Worm (Caenorhabditis elegans) whole organism, L2 larva: ENCODE results near the gene dcaf-1.
"Not testable (repeated sequence)": the region's sequence is repeated elsewhere in the genome, so short reads cannot be mapped to it uniquely, and the experiment has no call there.

Source experiments
- C34F6.9 ChIP-seq: fragments of 150-350 bp; optimal IDR thresholded peaks from 2 replicates; lab custom pipeline; 2014; ENCODE audit warnings: missing biosample characterization, missing genetic modification characterization
- Y55F3AM.14 ChIP-seq: fragments of 200-800 bp; sonication (Bioruptor generic); optimal IDR thresholded peaks from 2 replicates; lab custom pipeline; 2018; ENCODE audit warnings: mild to moderate bottlenecking, missing genetic modification characterization, missing compliant biosample characterization
- ZK546.5 ChIP-seq: sonication (generic microtip); optimal IDR thresholded peaks from 2 replicates; lab custom pipeline; 2017; ENCODE audit warnings: missing biosample characterization, missing genetic modification characterization
- alr-1 ChIP-seq: fragments of 150-350 bp; optimal IDR thresholded peaks from 2 replicates; lab custom pipeline; 2014; ENCODE audit warnings: missing biosample characterization, missing genetic modification characterization
- aly-2 ChIP-seq: fragments of 150-350 bp; optimal IDR thresholded peaks from 2 replicates; lab custom pipeline; 2014; ENCODE audit warnings: missing biosample characterization, missing genetic modification characterization
- ama-1 ChIP-seq: fragments of 150-350 bp; optimal IDR thresholded peaks from 2 replicates; lab custom pipeline; 2018; ENCODE audit warnings: inconsistent platforms
- ceh-16 ChIP-seq: fragments of 150-350 bp; optimal IDR thresholded peaks from 2 replicates; lab custom pipeline; 2014; ENCODE audit warnings: missing biosample characterization, missing genetic modification characterization
- crh-2 ChIP-seq: sonication (generic microtip); optimal IDR thresholded peaks from 2 replicates; lab custom pipeline; 2017; ENCODE audit warnings: missing biosample characterization, missing genetic modification characterization
- dmd-4 ChIP-seq: sonication (generic microtip); optimal IDR thresholded peaks from 2 replicates; lab custom pipeline; 2017; ENCODE audit warnings: missing biosample characterization, missing genetic modification characterization
- egl-27 ChIP-seq: sonication (generic microtip); optimal IDR thresholded peaks from 3 replicates; lab custom pipeline; 2017; ENCODE audit warnings: missing biosample characterization, missing genetic modification reagents, missing genetic modification characterization
- elt-3 ChIP-seq: sonication (generic microtip); optimal IDR thresholded peaks from 2 replicates; lab custom pipeline; 2017; ENCODE audit warnings: missing biosample characterization, missing genetic modification characterization
- lin-39 ChIP-seq: fragments of 150-350 bp; optimal IDR thresholded peaks from 2 replicates; lab custom pipeline; 2014; ENCODE audit warnings: missing biosample characterization, missing genetic modification reagents, missing genetic modification characterization
- lsy-2 ChIP-seq, 2 experiments: fragments of 150-350 bp in 1 of 2; sonication (generic microtip) in 1 of 2; optimal IDR thresholded peaks; 2 replicates each; lab custom pipeline; 2014 to 2017; ENCODE audit warnings: missing biosample characterization in 2 of 2, missing genetic modification characterization in 2 of 2
- mab-5 ChIP-seq: fragments of 150-350 bp; optimal IDR thresholded peaks from 2 replicates; lab custom pipeline; 2014; ENCODE audit warnings: missing biosample characterization, missing genetic modification characterization
- nhr-10 ChIP-seq: sonication (generic microtip); optimal IDR thresholded peaks from 2 replicates; lab custom pipeline; 2017; ENCODE audit warnings: missing biosample characterization, missing genetic modification characterization
- nhr-12 ChIP-seq: fragments of 150-350 bp; optimal IDR thresholded peaks from 2 replicates; lab custom pipeline; 2014; ENCODE audit warnings: missing biosample characterization, missing genetic modification characterization
- nhr-129 ChIP-seq: fragments of 150-350 bp; optimal IDR thresholded peaks from 2 replicates; lab custom pipeline; 2014; ENCODE audit warnings: missing biosample characterization, missing genetic modification characterization
- nhr-25 ChIP-seq: fragments of 150-350 bp; sonication (generic microtip); optimal IDR thresholded peaks from 3 replicates; lab custom pipeline; 2014; ENCODE audit warnings: missing biosample characterization, missing genetic modification characterization
- peb-1 ChIP-seq: fragments of 150-350 bp; optimal IDR thresholded peaks from 2 replicates; lab custom pipeline; 2014; ENCODE audit warnings: missing biosample characterization, missing genetic modification characterization
- skn-1 ChIP-seq: sonication (generic microtip); optimal IDR thresholded peaks from 2 replicates; lab custom pipeline; 2017; ENCODE audit warnings: missing biosample characterization, missing genetic modification characterization
- sma-3 ChIP-seq: sonication (generic microtip); optimal IDR thresholded peaks from 2 replicates; lab custom pipeline; 2016; ENCODE audit warnings: missing genetic modification reagents, missing genetic modification characterization, missing compliant biosample characterization
- sma-9 ChIP-seq, 2 experiments: fragments of 150-350 bp in 1 of 2; sonication (generic microtip) in 1 of 2; optimal IDR thresholded peaks; 2 replicates each; lab custom pipeline; 2014 to 2016; ENCODE audit warnings: missing genetic modification characterization in 2 of 2, mild to moderate bottlenecking in 1 of 2, missing biosample characterization in 1 of 2, missing compliant biosample characterization in 1 of 2, missing genetic modification reagents in 1 of 2, moderate library complexity in 1 of 2
- snpc-4 ChIP-seq: fragments of 150-350 bp; optimal IDR thresholded peaks from 2 replicates; lab custom pipeline; 2014; ENCODE audit warnings: missing biosample characterization, missing genetic modification characterization
- unc-39 ChIP-seq: fragments of 150-350 bp; optimal IDR thresholded peaks from 2 replicates; lab custom pipeline; 2014; ENCODE audit warnings: missing biosample characterization, missing genetic modification characterization
- unc-55 ChIP-seq: fragments of 150-350 bp; sonication (generic microtip); optimal IDR thresholded peaks from 3 replicates; lab custom pipeline; 2014; ENCODE audit warnings: missing biosample characterization, missing genetic modification reagents, missing genetic modification characterization
- unc-62 ChIP-seq: fragments of 150-350 bp; optimal IDR thresholded peaks from 2 replicates; lab custom pipeline; 2014; ENCODE audit warnings: missing biosample characterization, missing genetic modification reagents, missing genetic modification characterization
- zag-1 ChIP-seq: fragments of 150-350 bp; optimal IDR thresholded peaks from 2 replicates; lab custom pipeline; 2014; ENCODE audit warnings: missing biosample characterization, missing genetic modification characterization
- ztf-1 ChIP-seq: fragments of 200-800 bp; sonication (Bioruptor generic); conservative IDR thresholded peaks from 2 replicates; pipeline ENCODE4 v1.3.6; 2022; ENCODE audit warnings: missing genetic modification characterization, missing compliant biosample characterization
- ztf-11 ChIP-seq: sonication (generic microtip); optimal IDR thresholded peaks from 2 replicates; lab custom pipeline; 2017; ENCODE audit warnings: missing biosample characterization, missing genetic modification characterization
- ztf-4 ChIP-seq: fragments of 150-350 bp; optimal IDR thresholded peaks from 2 replicates; lab custom pipeline; 2014; ENCODE audit warnings: missing biosample characterization, missing genetic modification characterization

The dcaf-1 gene

DNA sequence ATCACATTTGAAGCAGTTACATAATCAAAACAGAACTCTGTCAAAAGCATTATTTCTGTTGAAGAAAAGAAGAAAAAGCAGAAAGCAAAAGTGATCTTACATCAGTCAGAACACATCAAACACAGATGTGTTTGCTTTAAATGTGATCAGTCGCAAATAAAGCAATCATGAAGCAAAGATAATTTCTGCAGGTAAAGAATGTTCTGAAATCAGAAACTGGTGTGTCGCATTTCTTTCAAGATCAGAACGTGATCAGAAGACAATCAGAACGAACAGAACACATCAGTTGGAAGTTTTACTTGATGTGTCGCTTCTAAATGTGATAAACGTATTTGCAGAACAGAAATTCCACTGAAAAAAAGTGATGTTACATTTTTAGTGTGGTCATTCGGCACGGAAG, 7.5 kb downstream of the dcaf-1 start:
- TF ChIP-seq lin-39 (tag; lab: Kevin White, UChicago) (no peak), Y55F3AM.14 (GFP tag; lab: Kevin White, UChicago) (no peak), skn-1 (tag; lab: Kevin White, UChicago) (no peak), unc-39 (tag; lab: Kevin White, UChicago) (no peak), nhr-25 (tag; lab: Kevin White, UChicago) (no peak), nhr-129 (tag; lab: Kevin White, UChicago) (no peak)

DNA sequence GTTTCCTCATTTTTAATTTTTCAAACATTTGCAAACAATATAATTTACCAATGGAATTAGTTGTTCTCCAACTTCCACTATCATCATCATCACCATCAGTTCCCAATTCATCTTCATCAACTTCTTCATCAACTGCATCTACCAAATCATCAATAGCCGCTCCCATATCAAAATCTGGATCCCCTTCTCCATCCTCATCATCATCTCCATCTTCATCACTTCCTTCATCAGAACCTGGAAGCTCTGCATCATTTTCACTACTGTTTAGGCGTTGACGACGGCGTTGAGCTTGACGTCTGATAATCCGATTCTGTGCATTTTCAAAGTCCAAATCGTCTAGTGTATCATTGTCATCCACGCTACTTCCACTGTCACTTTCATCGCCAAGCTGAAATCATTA, 8.7 kb downstream of the dcaf-1 start:
- TF ChIP-seq mab-5: no peak
- TF ChIP-seq ztf-11 (tag; lab: Kevin White, UChicago): no peak
- no peak for TF ChIP-seq elt-3 (tag; lab: Kevin White, UChicago)
- no peak for TF ChIP-seq Y55F3AM.14 (GFP tag; lab: Kevin White, UChicago)
- no peak for TF ChIP-seq unc-39 (tag; lab: Kevin White, UChicago)
- no peak for TF ChIP-seq ztf-1 (GFP tag; lab: Robert Waterston, UW)
- no peak for TF ChIP-seq sma-9 (GFP tag; optimal IDR thresholded peaks at IDR 0.05; lab: Kevin White, UChicago)
- TF ChIP-seq sma-9 (tag; optimal IDR thresholded peaks at IDR 0.05; lab: Kevin White, UChicago): no peak

DNA sequence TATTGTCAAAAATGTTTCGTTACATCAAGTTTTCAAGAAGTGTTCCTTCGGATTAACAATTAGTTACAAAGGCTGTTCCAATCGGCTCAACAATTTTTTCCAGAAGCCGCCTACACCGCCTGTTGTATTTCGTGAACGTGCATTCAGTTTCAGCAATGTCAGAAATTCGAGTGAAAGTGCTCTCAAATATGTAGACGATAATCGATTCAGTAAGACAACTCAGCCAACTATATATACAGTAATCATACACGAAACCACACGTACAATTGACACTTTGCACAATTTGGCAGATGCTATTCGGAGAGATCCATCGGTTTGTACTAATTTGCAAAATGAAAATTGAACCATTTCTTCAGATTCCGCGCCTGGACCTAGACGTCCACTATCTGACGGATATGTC, 10.0 kb downstream of the dcaf-1 start:
- no peak for TF ChIP-seq zag-1 (tag; lab: Kevin White, UChicago)
- TF ChIP-seq ama-1 (lab: Kevin White, UChicago): no peak
- no peak for TF ChIP-seq nhr-10
- no peak for TF ChIP-seq ZK546.5 (tag; lab: Kevin White, UChicago)
- TF ChIP-seq unc-62 (GFP tag; lab: Kevin White, UChicago): no peak
- TF ChIP-seq nhr-25 (tag; lab: Kevin White, UChicago): no peak
- TF ChIP-seq peb-1: no peak
- TF ChIP-seq dmd-4 (tag; lab: Kevin White, UChicago): no peak
- TF ChIP-seq sma-9 (GFP tag; optimal IDR thresholded peaks at IDR 0.05; lab: Kevin White, UChicago): no peak
- TF ChIP-seq sma-9 (tag; optimal IDR thresholded peaks at IDR 0.05; lab: Kevin White, UChicago): no peak
- TF ChIP-seq lsy-2 (tag; optimal IDR thresholded peaks at IDR 0.05; lab: Kevin White, UChicago): no peak
- no peak for TF ChIP-seq ztf-4 (tag; lab: Kevin White, UChicago)
- TF ChIP-seq skn-1 (tag; lab: Kevin White, UChicago): no peak
- TF ChIP-seq crh-2 (tag; lab: Kevin White, UChicago): no peak
- TF ChIP-seq egl-27 (tag; lab: Kevin White, UChicago): no peak
- no peak for TF ChIP-seq sma-3 (GFP tag; lab: Kevin White, UChicago)
- no peak for TF ChIP-seq alr-1 (tag; lab: Kevin White, UChicago)
- TF ChIP-seq C34F6.9 (tag; lab: Kevin White, UChicago): no peak
- no peak for TF ChIP-seq snpc-4 (tag; lab: Kevin White, UChicago)
- no peak for TF ChIP-seq nhr-129 (tag; lab: Kevin White, UChicago)
- TF ChIP-seq, all 48 proteins: peak for 0

DNA sequence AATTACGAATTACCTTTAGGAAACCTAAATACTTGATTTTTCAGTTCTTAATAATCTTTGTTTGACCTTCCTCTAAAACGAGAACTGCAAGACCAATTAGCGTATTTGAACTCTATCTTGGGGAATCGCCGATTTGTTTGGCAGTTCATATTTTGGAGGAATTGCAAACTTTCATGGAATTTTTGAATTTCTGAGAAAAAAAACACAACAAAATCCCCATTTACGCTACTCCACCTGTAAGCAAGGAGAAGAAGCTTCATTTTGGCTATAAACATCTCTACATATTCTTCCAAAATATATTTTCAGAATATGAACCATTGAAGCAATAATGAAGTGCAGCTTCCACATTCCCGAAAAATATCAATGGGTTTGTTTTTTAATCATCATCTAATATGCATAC, 13.6 kb downstream of the dcaf-1 start, which contains the start of gene twk-9:
Gene twk-9, plus strand, starts transcription at position 301 of the 400 bp plus-strand sequence.
- TF ChIP-seq sma-9 (GFP tag; optimal IDR thresholded peaks at IDR 0.05; lab: Kevin White, UChicago) (no peak), sma-9 (tag; optimal IDR thresholded peaks at IDR 0.05; lab: Kevin White, UChicago) (no peak), elt-3 (tag; lab: Kevin White, UChicago) (no peak), ZK546.5 (tag; lab: Kevin White, UChicago) (no peak), unc-39 (tag; lab: Kevin White, UChicago) (no peak), nhr-129 (tag; lab: Kevin White, UChicago) (no peak), unc-62 (GFP tag; lab: Kevin White, UChicago) (no peak), egl-27 (tag; lab: Kevin White, UChicago) (no peak)

DNA sequence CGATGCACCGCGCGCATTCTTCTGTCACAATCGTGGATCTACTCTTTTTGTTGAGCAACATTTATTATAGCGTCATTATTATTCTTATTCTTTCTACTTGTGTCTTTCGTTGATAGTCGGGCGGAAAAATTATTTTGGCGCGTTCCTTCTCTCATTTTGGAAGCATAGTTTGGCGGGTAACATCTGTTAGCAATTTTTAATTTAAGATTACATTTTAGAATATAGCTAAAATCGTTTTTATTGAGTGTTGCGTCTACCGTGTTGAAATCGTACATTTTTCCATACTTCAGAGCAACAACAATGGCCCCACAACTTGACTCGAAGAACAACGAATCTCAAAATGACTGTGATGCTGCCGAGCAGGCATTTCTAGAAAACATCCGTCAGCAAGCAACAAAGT, 15.9 kb downstream of the dcaf-1 start, which contains the start of gene sdz-36:
Gene sdz-36, plus strand, starts transcription at position 301 of the 400 bp plus-strand sequence.
- TF ChIP-seq unc-55 (GFP tag; lab: Kevin White, UChicago) (no peak), nhr-129 (tag; lab: Kevin White, UChicago) (no peak), peb-1 (no peak), aly-2 (tag; lab: Kevin White, UChicago) (no peak), ztf-1 (GFP tag; lab: Robert Waterston, UW) (no peak), ceh-16 (tag; lab: Kevin White, UChicago) (no peak), ama-1 (lab: Kevin White, UChicago) (no peak)
- TF ChIP-seq, all 48 proteins: peak for 0

DNA sequence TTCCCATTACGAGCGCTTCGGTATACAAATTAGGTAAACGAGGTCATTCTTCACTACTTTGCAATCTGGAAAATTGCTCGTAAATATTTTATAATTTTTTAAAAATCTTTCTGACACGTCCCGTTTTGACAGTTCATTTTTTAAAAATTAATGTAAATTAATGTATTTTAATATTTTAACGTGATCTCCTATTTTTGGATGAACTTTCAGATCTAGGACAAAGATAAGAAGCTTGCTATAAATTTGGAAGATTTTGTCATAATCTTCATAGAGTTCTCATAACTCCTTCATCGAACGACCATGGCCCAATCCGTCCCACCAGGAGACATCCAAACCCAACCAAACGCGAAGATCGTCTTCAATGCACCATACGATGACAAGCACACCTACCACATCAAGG, 17.8 kb downstream of the dcaf-1 start, which contains the start of gene msp-76:
Gene msp-76, plus strand, starts transcription at position 301 of the 400 bp plus-strand sequence.
- TF ChIP-seq mab-5; nhr-12 (tag; lab: Kevin White, UChicago); ama-1 (lab: Kevin White, UChicago): not testable (repeated sequence)
- TF ChIP-seq, all 48 proteins: peak for 0; not testable (repeated sequence) for 48
